Worm (Caenorhabditis elegans): ENCODE results near the gene trim-21.
A peak's percentile ranks its signal among the peaks of the same experiment; 100 is the strongest.

The trim-21 gene

DNA sequence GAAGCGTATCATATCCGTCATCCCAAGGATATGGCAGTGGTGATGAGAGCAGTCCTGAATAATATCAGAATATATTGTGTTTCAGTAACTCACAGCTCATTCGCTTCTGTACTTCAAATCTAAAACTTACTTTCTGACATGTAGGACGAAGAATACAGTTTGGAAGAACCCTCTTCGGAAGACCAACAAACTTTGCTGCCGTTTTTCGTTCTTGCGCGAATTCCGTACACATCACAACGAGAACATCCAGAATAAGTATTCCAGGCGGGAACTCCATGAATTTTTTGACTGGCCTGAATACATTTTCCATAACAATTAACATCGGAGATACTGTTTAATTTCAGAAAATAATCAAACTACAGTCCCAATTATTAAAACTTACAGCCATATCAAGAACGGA, 35.2 kb downstream of the trim-21 start, which contains the start of gene K09F6.15:
K09F6.15 (minus strand) TSS at position 101 of the 400 bp plus-strand sequence.
- TF ChIP-seq elt-2 (tag; optimal IDR thresholded peaks at IDR 0.05) (no peak), nhr-11 (tag; optimal IDR thresholded peaks at IDR 0.05) (no peak), K02D7.2 (tag; optimal IDR thresholded peaks at IDR 0.05) (no peak), lin-11 (tag; optimal IDR thresholded peaks at IDR 0.05) (no peak), pha-2 (tag; optimal IDR thresholded peaks at IDR 0.05) (no peak), ceh-6 (GFP tag; optimal IDR thresholded peaks at IDR 0.05) (no peak)

DNA sequence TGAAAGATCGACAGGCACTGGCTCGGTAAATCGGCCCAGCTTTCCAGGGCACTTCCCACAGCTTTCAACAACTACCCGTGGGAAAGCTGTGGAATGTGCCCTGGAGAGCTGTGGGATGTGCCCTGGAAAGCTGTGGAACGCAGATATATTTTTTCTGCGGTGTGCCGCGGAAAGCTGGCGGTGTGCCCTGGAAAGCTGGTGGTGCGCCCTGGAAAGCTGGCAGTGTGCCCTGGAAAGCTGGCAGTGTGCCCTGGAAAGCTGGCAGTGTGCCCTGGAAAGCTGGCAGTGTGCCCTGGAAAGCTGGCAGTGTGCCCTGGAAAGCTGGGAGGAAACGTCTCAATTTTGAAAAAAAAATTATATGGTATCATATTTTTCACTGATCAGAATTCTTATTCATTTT, 38.9 kb downstream of the trim-21 start:
- TF ChIP-seq pha-2 (tag; optimal IDR thresholded peaks at IDR 0.05) (no peak), hlh-6 (tag; optimal IDR thresholded peaks at IDR 0.05) (peak; percentile 15)

Measured in whole organism, late embryonic.